Fruit fly (Drosophila melanogaster) whole organism, embryonic: Measurements from ENCODE around the gene CG17929.
A peak's percentile ranks its signal among the peaks of the same experiment; 100 is the strongest.

Experiments
- Ada2b ChIP-seq: fragments of 200-800 bp; sonication (Bioruptor generic); IDR thresholded peaks from 2 replicates; pipeline ENCODE4 v1.3.6; 2022; ENCODE audit warnings: missing biosample characterization, missing genetic modification characterization
- Atf6 ChIP-seq: fragments of 200-800 bp; sonication (Bioruptor generic); IDR thresholded peaks from 2 replicates; pipeline ENCODE4 v1.3.6; 2022; ENCODE audit warnings: missing biosample characterization, missing genetic modification characterization
- BEAF-32 ChIP-seq: fragments of 200-800 bp; sonication (Bioruptor generic); optimal IDR thresholded peaks from 3 replicates; lab custom pipeline; 2017; ENCODE audit warnings: missing biosample characterization, missing genetic modification characterization, mild to moderate bottlenecking, moderate library complexity, missing genetic modification reagents
- CG11504 ChIP-seq: fragments of 200-800 bp; sonication (Bioruptor generic); optimal IDR thresholded peaks from 3 replicates; lab custom pipeline; 2019; ENCODE audit warnings: missing biosample characterization, mild to moderate bottlenecking, missing genetic modification characterization, moderate library complexity
- CG11696 ChIP-seq: fragments of 200-800 bp; sonication (Bioruptor generic); IDR thresholded peaks from 2 replicates; pipeline ENCODE4 v1.3.6; 2022; ENCODE audit warnings: missing biosample characterization, missing genetic modification characterization
- CG12104 ChIP-seq: fragments of 200-800 bp; sonication (Bioruptor generic); optimal IDR thresholded peaks from 3 replicates; lab custom pipeline; 2016; ENCODE audit warnings: missing biosample characterization, missing genetic modification characterization
- CG13287 ChIP-seq: fragments of 200-800 bp; sonication (Bioruptor generic); IDR thresholded peaks from 2 replicates; pipeline ENCODE4 v1.3.6; 2022; ENCODE audit warnings: missing biosample characterization, missing genetic modification characterization; ENCODE audit not compliant: partially characterized antibody
- CG13775 ChIP-seq: fragments of 200-800 bp; sonication (Bioruptor generic); optimal IDR thresholded peaks from 3 replicates; lab custom pipeline; 2017; ENCODE audit warnings: missing biosample characterization, mild to moderate bottlenecking, missing genetic modification characterization
- CG14710 ChIP-seq: fragments of 200-800 bp; sonication (Bioruptor generic); optimal IDR thresholded peaks from 3 replicates; lab custom pipeline; 2019; ENCODE audit warnings: missing biosample characterization, mild to moderate bottlenecking, missing genetic modification characterization, moderate library complexity
- CG14860 ChIP-seq: fragments of 200-800 bp; sonication (Bioruptor generic); IDR thresholded peaks from 3 replicates; pipeline ENCODE4 v1.3.6; 2022; ENCODE audit warnings: missing biosample characterization, missing genetic modification characterization; ENCODE audit not compliant: partially characterized antibody
- CG1602 ChIP-seq: fragments of 200-800 bp; sonication (Bioruptor generic); optimal IDR thresholded peaks from 3 replicates; lab custom pipeline; 2016; ENCODE audit warnings: missing biosample characterization, missing genetic modification characterization
- CG1603 ChIP-seq: fragments of 200-800 bp; sonication (Bioruptor generic); optimal IDR thresholded peaks from 2 replicates; lab custom pipeline; 2019; ENCODE audit warnings: missing biosample characterization, mild to moderate bottlenecking, missing genetic modification characterization, moderate library complexity
- CG16815 ChIP-seq: fragments of 200-800 bp; sonication (Bioruptor generic); optimal IDR thresholded peaks from 3 replicates; lab custom pipeline; 2017; ENCODE audit warnings: missing biosample characterization, mild to moderate bottlenecking, missing genetic modification characterization
- CG17359 ChIP-seq: fragments of 200-800 bp; sonication (Bioruptor generic); optimal IDR thresholded peaks from 3 replicates; lab custom pipeline; 2018; ENCODE audit warnings: missing biosample characterization, mild to moderate bottlenecking, missing genetic modification characterization, moderate library complexity
- CG17361 ChIP-seq: fragments of 200-800 bp; sonication (Bioruptor generic); IDR thresholded peaks from 3 replicates; pipeline ENCODE4 v1.3.6; 2022; ENCODE audit warnings: missing biosample characterization, missing genetic modification characterization
- CG17385 ChIP-seq: fragments of 200-800 bp; sonication (Bioruptor generic); optimal IDR thresholded peaks from 3 replicates; lab custom pipeline; 2018; ENCODE audit warnings: missing biosample characterization, mild to moderate bottlenecking, missing genetic modification characterization
- CG2116 ChIP-seq: fragments of 200-800 bp; sonication (Bioruptor generic); optimal IDR thresholded peaks from 3 replicates; lab custom pipeline; 2018; ENCODE audit warnings: missing biosample characterization, mild to moderate bottlenecking, missing genetic modification characterization
- CG30431 ChIP-seq: fragments of 200-800 bp; sonication (Bioruptor generic); optimal IDR thresholded peaks from 2 replicates; lab custom pipeline; 2017; ENCODE audit warnings: missing biosample characterization, missing genetic modification characterization
- CG4730 ChIP-seq: fragments of 200-800 bp; sonication (Bioruptor generic); IDR thresholded peaks from 2 replicates; pipeline ENCODE4 v1.3.6; 2022; ENCODE audit warnings: missing biosample characterization, missing genetic modification characterization
- CG6689 ChIP-seq: fragments of 200-800 bp; sonication (Bioruptor generic); IDR thresholded peaks from 2 replicates; pipeline ENCODE4 v1.3.6; 2022; ENCODE audit warnings: missing biosample characterization, missing genetic modification characterization
- CG8359 ChIP-seq: fragments of 200-800 bp; sonication (Bioruptor generic); optimal IDR thresholded peaks from 2 replicates; lab custom pipeline; 2017; ENCODE audit warnings: missing biosample characterization, mild to moderate bottlenecking, missing genetic modification characterization, borderline replicate concordance
- CrebB ChIP-seq: fragments of 200-800 bp; sonication (Bioruptor generic); optimal IDR thresholded peaks from 3 replicates; lab custom pipeline; 2018; ENCODE audit warnings: missing biosample characterization, mild to moderate bottlenecking, missing genetic modification characterization
- E2f2 ChIP-seq: fragments of 200-800 bp; sonication (Bioruptor generic); IDR thresholded peaks from 2 replicates; pipeline ENCODE4 v1.3.6; 2022; ENCODE audit warnings: missing biosample characterization, missing genetic modification characterization
- Fer3 ChIP-seq: fragments of 200-800 bp; sonication (Bioruptor generic); optimal IDR thresholded peaks from 2 replicates; lab custom pipeline; 2018; ENCODE audit warnings: missing biosample characterization, mild to moderate bottlenecking, missing genetic modification characterization, moderate library complexity
- HLH3B ChIP-seq: fragments of 200-800 bp; sonication (Bioruptor generic); IDR thresholded peaks from 2 replicates; pipeline ENCODE4 v1.3.6; 2022; ENCODE audit warnings: missing biosample characterization, missing genetic modification characterization
- HLH4C ChIP-seq: fragments of 200-800 bp; sonication (Bioruptor generic); IDR thresholded peaks from 3 replicates; pipeline ENCODE4 v1.3.6; 2022; ENCODE audit warnings: missing biosample characterization, missing genetic modification characterization; ENCODE audit not compliant: partially characterized antibody
- Hmr ChIP-seq: fragments of 200-800 bp; sonication (Bioruptor generic); optimal IDR thresholded peaks from 3 replicates; lab custom pipeline; 2017; ENCODE audit warnings: mild to moderate bottlenecking, missing biosample characterization, missing genetic modification reagents, missing genetic modification characterization
- Hr39 ChIP-seq: fragments of >200 bp; optimal IDR thresholded peaks from 2 replicates; lab custom pipeline; 2017
- Jarid2 ChIP-seq: fragments of 200-800 bp; sonication (Bioruptor generic); optimal IDR thresholded peaks from 3 replicates; lab custom pipeline; 2017; ENCODE audit warnings: mild to moderate bottlenecking, missing biosample characterization, missing genetic modification reagents, missing genetic modification characterization
- Lpt ChIP-seq: fragments of >200 bp; optimal IDR thresholded peaks from 2 replicates; lab custom pipeline; 2018; ENCODE audit warnings: missing biosample characterization, missing genetic modification characterization
- NC2β ChIP-seq: fragments of 200-800 bp; sonication (Bioruptor generic); optimal IDR thresholded peaks from 2 replicates; lab custom pipeline; 2016; ENCODE audit warnings: missing biosample characterization, missing genetic modification characterization
- Ravus ChIP-seq: fragments of 200-800 bp; sonication (Bioruptor generic); IDR thresholded peaks from 2 replicates; pipeline ENCODE4 v1.3.6; 2022; ENCODE audit warnings: missing biosample characterization, missing genetic modification characterization
- Sox100B ChIP-seq: fragments of 200-800 bp; sonication (Bioruptor generic); optimal IDR thresholded peaks from 3 replicates; lab custom pipeline; 2018; ENCODE audit warnings: missing biosample characterization, mild to moderate bottlenecking, missing genetic modification characterization
- TFAM ChIP-seq: fragments of 200-800 bp; sonication (Bioruptor generic); optimal IDR thresholded peaks from 2 replicates; lab custom pipeline; 2017; ENCODE audit warnings: missing biosample characterization, missing genetic modification characterization, inconsistent platforms
- bbx ChIP-seq: fragments of 200-800 bp; sonication (Bioruptor generic); IDR thresholded peaks from 2 replicates; pipeline ENCODE4 v1.3.6; 2022; ENCODE audit warnings: missing biosample characterization, missing genetic modification characterization; ENCODE audit not compliant: partially characterized antibody
- crc ChIP-seq: fragments of 200-800 bp; sonication (Bioruptor generic); optimal IDR thresholded peaks from 2 replicates; lab custom pipeline; 2016; ENCODE audit warnings: missing biosample characterization, missing genetic modification characterization
- crp ChIP-seq, 2 experiments: fragments of 200-800 bp; sonication (Bioruptor generic); optimal IDR thresholded peaks; 2 replicates in 1 of 2; 3 replicates in 1 of 2; lab custom pipeline; 2017; ENCODE audit warnings: missing biosample characterization in 2 of 2, missing genetic modification characterization in 2 of 2, mild to moderate bottlenecking in 1 of 2, moderate library complexity in 1 of 2
- disco-r ChIP-seq: fragments of 200-800 bp; sonication (Bioruptor generic); optimal IDR thresholded peaks from 2 replicates; lab custom pipeline; 2016; ENCODE audit warnings: missing biosample characterization, missing genetic modification characterization
- fd3F ChIP-seq: fragments of 200-800 bp; sonication (Bioruptor generic); optimal IDR thresholded peaks from 2 replicates; lab custom pipeline; 2018; ENCODE audit warnings: missing biosample characterization, mild to moderate bottlenecking, missing genetic modification characterization, moderate library complexity
- fd96Cb ChIP-seq: fragments of 200-800 bp; sonication (Bioruptor generic); optimal IDR thresholded peaks from 2 replicates; lab custom pipeline; 2018; ENCODE audit warnings: missing biosample characterization, mild to moderate bottlenecking, missing genetic modification characterization, moderate library complexity
- grau ChIP-seq: fragments of 200-800 bp; optimal IDR thresholded peaks from 3 replicates; lab custom pipeline; 2019; ENCODE audit warnings: missing biosample characterization, mild to moderate bottlenecking, missing genetic modification characterization, moderate library complexity
- hb ChIP-seq: fragments of 200-800 bp; sonication (Bioruptor generic); IDR thresholded peaks from 3 replicates; pipeline ENCODE4 v1.3.6; 2022; ENCODE audit warnings: missing biosample characterization, missing genetic modification characterization; ENCODE audit not compliant: partially characterized antibody
- nerfin-2 ChIP-seq: fragments of 200-800 bp; sonication (Bioruptor generic); IDR thresholded peaks from 2 replicates; pipeline ENCODE4 v1.3.6; 2022; ENCODE audit warnings: missing biosample characterization, missing genetic modification characterization; ENCODE audit not compliant: partially characterized antibody
- p53 ChIP-seq: fragments of 200-800 bp; sonication (Bioruptor generic); optimal IDR thresholded peaks from 2 replicates; lab custom pipeline; 2016; ENCODE audit warnings: missing biosample characterization, missing genetic modification characterization
- ranshi ChIP-seq: fragments of 200-800 bp; sonication (Bioruptor generic); IDR thresholded peaks from 2 replicates; pipeline ENCODE4 v1.3.6; 2022; ENCODE audit warnings: missing biosample characterization, missing genetic modification characterization
- sens ChIP-seq: fragments of 200-800 bp; sonication (Bioruptor generic); peaks from one replicate; lab custom pipeline; 2016; ENCODE audit warnings: missing biosample characterization, missing genetic modification characterization
- sr ChIP-seq: fragments of 200-800 bp; sonication (Bioruptor generic); IDR thresholded peaks from 3 replicates; pipeline ENCODE4 v1.3.6; 2022; ENCODE audit warnings: missing biosample characterization, missing genetic modification characterization
- stwl ChIP-seq: fragments of 200-800 bp; sonication (Bioruptor generic); optimal IDR thresholded peaks from 3 replicates; lab custom pipeline; 2018; ENCODE audit warnings: missing biosample characterization, mild to moderate bottlenecking, missing genetic modification characterization, moderate library complexity
- tx ChIP-seq: fragments of 200-800 bp; sonication (Bioruptor generic); optimal IDR thresholded peaks from 2 replicates; lab custom pipeline; 2016; ENCODE audit warnings: missing biosample characterization, missing genetic modification characterization
- usp ChIP-seq: fragments of >200 bp; optimal IDR thresholded peaks from 2 replicates; lab custom pipeline; 2017; ENCODE audit warnings: missing biosample characterization, missing genetic modification characterization
- vfl ChIP-seq: fragments of 200-800 bp; sonication (Bioruptor generic); optimal IDR thresholded peaks from 2 replicates; lab custom pipeline; 2016; ENCODE audit warnings: missing biosample characterization, missing genetic modification characterization
- zfh2 ChIP-seq: fragments of 200-800 bp; sonication (Bioruptor generic); optimal IDR thresholded peaks from 2 replicates; lab custom pipeline; 2016; ENCODE audit warnings: missing biosample characterization, missing genetic modification characterization

Gene CG17929

dm6 chr3R:16338342-16338741 is 13.1 kb downstream of the CG17929 start (continued):
- peak; percentile 86 for TF ChIP-seq Jarid2 (GFP tag; lab: Kevin White, UChicago)
- no peak for TF ChIP-seq CG8359 (GFP tag; lab: Kevin White, UChicago)
- TF ChIP-seq CG30431 (GFP tag; lab: Kevin White, UChicago), result no peak
- no peak for TF ChIP-seq Lpt (GFP tag; lab: Kevin White, UChicago)
- no peak for TF ChIP-seq Ada2b (GFP tag; lab: Robert Waterston, UW)
- TF ChIP-seq fd3F (GFP tag; lab: Kevin White, UChicago), result no peak
- no peak for TF ChIP-seq CG13775 (GFP tag; lab: Kevin White, UChicago)
- TF ChIP-seq CG14860, result peak; percentile 38
- TF ChIP-seq Ravus, result no peak
- TF ChIP-seq CG11504 (tag; lab: Kevin White, UChicago), result peak; percentile 30
- peak; percentile 16 for TF ChIP-seq Hmr (GFP tag; lab: Kevin White, UChicago)
- TF ChIP-seq disco-r (GFP tag; lab: Kevin White, UChicago), result no peak
- no peak for TF ChIP-seq CG1602 (GFP tag; lab: Kevin White, UChicago)
- peak; percentile 77 for TF ChIP-seq stwl (tag; lab: Kevin White, UChicago)
- TF ChIP-seq nerfin-2 (GFP tag; lab: Robert Waterston, UW), result no peak
- TF ChIP-seq vfl (GFP tag; lab: Kevin White, UChicago), result no peak
- TF ChIP-seq sr (GFP tag; lab: Robert Waterston, UW), result 0 out of 3 replicates have a peak, but pooled peaks have one; percentile 16
- TF ChIP-seq BEAF-32 (GFP tag; lab: Kevin White, UChicago), result peak; percentile 49
- peak; percentile 57 for TF ChIP-seq CrebB
- peak; percentile 44 for TF ChIP-seq CG2116
- TF ChIP-seq CG13287, result peak; percentile 73
- TF ChIP-seq crc (GFP tag; lab: Kevin White, UChicago), result no peak
- 0 out of 3 replicates have a peak, but pooled peaks have one; percentile 29 for TF ChIP-seq HLH4C (GFP tag; lab: Robert Waterston, UW)
- peak in 1 of 2 experiments; percentile 81 for TF ChIP-seq crp (GFP tag; optimal IDR thresholded peaks at IDR 0.05; lab: Kevin White, UChicago)
- peak; percentile 63 for TF ChIP-seq sens (GFP tag; lab: Kevin White, UChicago)
- TF ChIP-seq bbx (GFP tag; lab: Robert Waterston, UW), result peak; percentile 52; the same call in 1 of the 2 replicates
- no peak for TF ChIP-seq CG11696 (GFP tag; lab: Robert Waterston, UW)
- TF ChIP-seq E2f2, result peak; percentile 98
- peak; percentile 18; the same call in 1 of the 3 replicates for TF ChIP-seq CG17361 (GFP tag; lab: Robert Waterston, UW)
- TF ChIP-seq p53 (GFP tag; lab: Kevin White, UChicago), result peak; percentile 12
- no peak for TF ChIP-seq CG6689
- no peak for TF ChIP-seq CG4730 (GFP tag; lab: Robert Waterston, UW)
- TF ChIP-seq grau (tag; lab: Kevin White, UChicago), result peak; percentile 25

DNA sequence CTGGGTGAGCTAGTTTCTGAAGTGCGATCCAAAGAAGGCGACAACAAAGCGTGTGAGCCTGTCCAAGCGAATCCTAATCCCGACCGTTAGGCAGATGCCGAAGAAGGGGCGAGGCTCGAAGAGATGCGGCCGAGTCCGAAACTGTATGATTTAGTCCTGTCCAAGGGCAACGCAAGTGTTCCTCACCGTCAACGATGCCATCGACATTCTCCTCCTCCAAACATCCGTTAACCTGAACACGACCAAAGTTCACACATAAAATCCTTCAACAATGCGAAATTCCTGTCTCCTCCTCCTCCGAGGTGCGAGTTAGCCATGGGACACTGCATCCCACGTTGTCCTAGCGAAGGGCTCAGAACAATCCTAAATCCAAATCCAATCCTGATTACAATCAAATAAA is 14.2 kb downstream of the CG17929 start, which contains the start of gene Sulf1:
Gene Sulf1, minus strand, starts transcription at position 101 of the 400 bp plus-strand sequence.
- TF ChIP-seq CG14710 (tag; lab: Kevin White, UChicago) (no peak), Sox100B (GFP tag; lab: Kevin White, UChicago) (no peak), CG17359 (no peak), HLH3B (GFP tag; lab: Robert Waterston, UW) (no peak), Fer3 (no peak), tx (GFP tag; lab: Kevin White, UChicago) (no peak), CG17385 (GFP tag; lab: Kevin White, UChicago) (no peak), CG16815 (GFP tag; lab: Kevin White, UChicago) (no peak), TFAM (GFP tag; lab: Kevin White, UChicago) (no peak), ranshi (GFP tag; lab: Robert Waterston, UW) (0 out of 2 replicates have a peak, but pooled peaks have one; percentile 22), zfh2 (no peak), CG1603 (tag; lab: Kevin White, UChicago) (no peak), NC2β (GFP tag; lab: Kevin White, UChicago) (no peak), usp (GFP tag; lab: Kevin White, UChicago) (no peak), Atf6 (GFP tag; lab: Robert Waterston, UW) (0 out of 2 replicates have a peak, but pooled peaks have one; percentile 29), hb (GFP tag; lab: Robert Waterston, UW) (0 out of 3 replicates have a peak, but pooled peaks have one; percentile 12), Hr39 (lab: Kevin White, UChicago) (no peak), fd96Cb (tag; lab: Kevin White, UChicago) (no peak), CG12104 (GFP tag; lab: Kevin White, UChicago) (no peak)
